Worm (Caenorhabditis elegans) whole organism, L1 larva: ENCODE measurements around the gene R03G8.1.

Source experiments
- C04F5.9 ChIP-seq: sonication (generic microtip); optimal IDR thresholded peaks from 2 replicates; lab custom pipeline; 2016; ENCODE audit warnings: missing genetic modification characterization, missing compliant biosample characterization
- C16A3.4 ChIP-seq: fragments of 150-350 bp; optimal IDR thresholded peaks from 2 replicates; lab custom pipeline; 2014; ENCODE audit warnings: missing biosample characterization, missing genetic modification characterization
- F16B12.6 ChIP-seq: fragments of 150-350 bp; optimal IDR thresholded peaks from 2 replicates; lab custom pipeline; 2014; ENCODE audit warnings: missing biosample characterization, missing genetic modification characterization
- aly-2 ChIP-seq: fragments of 150-350 bp; optimal IDR thresholded peaks from 2 replicates; lab custom pipeline; 2014; ENCODE audit warnings: missing biosample characterization, missing genetic modification characterization
- blmp-1 ChIP-seq: fragments of 150-350 bp; optimal IDR thresholded peaks from 2 replicates; lab custom pipeline; 2014; ENCODE audit warnings: missing biosample characterization, missing genetic modification characterization
- ceh-63 ChIP-seq: fragments of 200-800 bp; sonication (Bioruptor generic); optimal IDR thresholded peaks from 2 replicates; lab custom pipeline; 2018; ENCODE audit warnings: mild to moderate bottlenecking, missing genetic modification characterization, missing compliant biosample characterization
- ceh-82 ChIP-seq, 3 experiments: fragments of 150-350 bp in 1 of 3; sonication (generic microtip) in 2 of 3; optimal IDR thresholded peaks; 2 replicates each; lab custom pipeline; 2014 to 2017; ENCODE audit warnings: missing biosample characterization in 3 of 3, missing genetic modification characterization in 3 of 3
- dpl-1 ChIP-seq, 3 experiments: fragments of 150-350 bp in 2 of 3; sonication (generic microtip) in 1 of 3; optimal IDR thresholded peaks; 2 replicates each; lab custom pipeline; 2014 to 2017; ENCODE audit warnings: missing biosample characterization in 3 of 3, missing genetic modification characterization in 3 of 3, missing genetic modification reagents in 3 of 3
- dsc-1 ChIP-seq: sonication (generic microtip); optimal IDR thresholded peaks from 2 replicates; lab custom pipeline; 2016; ENCODE audit warnings: mild to moderate bottlenecking, missing genetic modification characterization, missing compliant biosample characterization
- egl-13 ChIP-seq: sonication (generic microtip); optimal IDR thresholded peaks from 2 replicates; lab custom pipeline; 2016; ENCODE audit warnings: missing genotype, missing genetic modification reagents, missing genetic modification characterization, missing compliant biosample characterization
- egl-27 ChIP-seq, 2 experiments: fragments of 150-350 bp in 1 of 2; sonication (generic microtip); optimal IDR thresholded peaks; 3 replicates each; lab custom pipeline; 2017 to 2018; ENCODE audit warnings: missing biosample characterization in 2 of 2, missing genetic modification characterization in 2 of 2, missing genetic modification reagents in 2 of 2
- elt-2 ChIP-seq: sonication (generic microtip); optimal IDR thresholded peaks from 2 replicates; lab custom pipeline; 2016; ENCODE audit warnings: missing genetic modification characterization, mild to moderate bottlenecking, inconsistent platforms, missing compliant biosample characterization, missing genetic modification reagents
- fkh-8 ChIP-seq: sonication (generic microtip); optimal IDR thresholded peaks from 2 replicates; lab custom pipeline; 2016; ENCODE audit warnings: mild to moderate bottlenecking, missing genetic modification characterization, missing compliant biosample characterization
- grh-1 ChIP-seq: fragments of 200-800 bp; sonication (Bioruptor generic); IDR thresholded peaks from 2 replicates; pipeline ENCODE4 v1.3.6; 2022; ENCODE audit warnings: missing genetic modification reagents, missing genetic modification characterization, missing compliant biosample characterization
- hlh-4 ChIP-seq: sonication (generic microtip); optimal IDR thresholded peaks from 2 replicates; lab custom pipeline; 2016; ENCODE audit warnings: mild to moderate bottlenecking, missing genetic modification characterization, missing compliant biosample characterization
- irx-1 ChIP-seq: sonication (generic microtip); optimal IDR thresholded peaks from 2 replicates; lab custom pipeline; 2016; ENCODE audit warnings: missing genetic modification characterization, missing compliant biosample characterization
- isw-1 ChIP-seq: fragments of 200-800 bp; sonication (Bioruptor generic); IDR thresholded peaks from 2 replicates; pipeline ENCODE4 v1.3.6; 2022; ENCODE audit warnings: missing genetic modification characterization, missing compliant biosample characterization
- jun-1 ChIP-seq: fragments of 150-350 bp; optimal IDR thresholded peaks from 2 replicates; lab custom pipeline; 2014; ENCODE audit warnings: missing biosample characterization, missing genetic modification reagents, missing genetic modification characterization
- lin-13 ChIP-seq: fragments of 150-350 bp; optimal IDR thresholded peaks from 2 replicates; lab custom pipeline; 2014; ENCODE audit warnings: missing biosample characterization, missing genetic modification reagents, missing genetic modification characterization
- lin-14 ChIP-seq: fragments of 200-800 bp; sonication (Bioruptor generic); optimal IDR thresholded peaks from 2 replicates; lab custom pipeline; 2018; ENCODE audit warnings: mild to moderate bottlenecking, missing genetic modification characterization, moderate library complexity, missing compliant biosample characterization
- lin-35 ChIP-seq, 2 experiments: fragments of 150-350 bp; optimal IDR thresholded peaks; 2 replicates each; lab custom pipeline; 2014; ENCODE audit warnings: missing biosample characterization in 2 of 2, missing genetic modification characterization in 2 of 2, missing genetic modification reagents in 2 of 2
- lir-3 ChIP-seq: sonication (generic microtip); optimal IDR thresholded peaks from 2 replicates; lab custom pipeline; 2016; ENCODE audit warnings: mild to moderate bottlenecking, missing genetic modification characterization, moderate library complexity, missing compliant biosample characterization; ENCODE audit not compliant: poor library complexity
- lsy-2 ChIP-seq, 2 experiments: fragments of 150-350 bp; optimal IDR thresholded peaks; 2 replicates each; lab custom pipeline; 2014; ENCODE audit warnings: missing biosample characterization in 2 of 2, missing genetic modification characterization in 2 of 2
- mab-9 ChIP-seq: fragments of 200-800 bp; sonication (Bioruptor generic); IDR thresholded peaks from 2 replicates; pipeline ENCODE4 v1.3.6; 2022; ENCODE audit warnings: missing genetic modification reagents, missing genetic modification characterization, missing compliant biosample characterization
- mef-2 ChIP-seq: fragments of 150-350 bp; optimal IDR thresholded peaks from 2 replicates; lab custom pipeline; 2014; ENCODE audit warnings: missing biosample characterization, missing genetic modification characterization
- mep-1 ChIP-seq: fragments of 150-350 bp; optimal IDR thresholded peaks from 2 replicates; lab custom pipeline; 2014; ENCODE audit warnings: missing biosample characterization, missing genetic modification characterization
- nhr-11 ChIP-seq: fragments of 150-350 bp; optimal IDR thresholded peaks from 2 replicates; lab custom pipeline; 2014; ENCODE audit warnings: missing biosample characterization, missing genetic modification characterization
- nhr-19 ChIP-seq: fragments of 200-800 bp; sonication (Bioruptor generic); conservative IDR thresholded peaks from 2 replicates; pipeline ENCODE4 v1.3.6; 2022; ENCODE audit warnings: missing genetic modification characterization, missing compliant biosample characterization
- nhr-47 ChIP-seq: sonication (generic microtip); optimal IDR thresholded peaks from 2 replicates; lab custom pipeline; 2016; ENCODE audit warnings: mild to moderate bottlenecking, missing genetic modification characterization, moderate library complexity, missing compliant biosample characterization
- nhr-76 ChIP-seq: sonication (generic microtip); optimal IDR thresholded peaks from 2 replicates; lab custom pipeline; 2017; ENCODE audit warnings: missing biosample characterization, missing genetic modification characterization
- nhr-77 ChIP-seq: fragments of 150-350 bp; optimal IDR thresholded peaks from 2 replicates; lab custom pipeline; 2014; ENCODE audit warnings: missing biosample characterization, missing genetic modification characterization
- nhr-85 ChIP-seq: sonication (generic microtip); peaks from one replicate; lab custom pipeline; 2016; ENCODE audit warnings: missing genetic modification characterization, inconsistent platforms, missing compliant biosample characterization
- pax-3 ChIP-seq: fragments of 200-800 bp; sonication (Bioruptor generic); optimal IDR thresholded peaks from 2 replicates; lab custom pipeline; 2018; ENCODE audit warnings: mild to moderate bottlenecking, missing genetic modification characterization, moderate library complexity, missing compliant biosample characterization
- skn-1 ChIP-seq: fragments of 150-350 bp; optimal IDR thresholded peaks from 2 replicates; lab custom pipeline; 2014; ENCODE audit warnings: missing biosample characterization, missing genetic modification characterization
- snpc-4 ChIP-seq: fragments of 150-350 bp; optimal IDR thresholded peaks from 2 replicates; lab custom pipeline; 2014; ENCODE audit warnings: missing biosample characterization, missing genetic modification characterization
- snu-23 ChIP-seq: sonication (generic microtip); optimal IDR thresholded peaks from 2 replicates; lab custom pipeline; 2016; ENCODE audit warnings: missing genetic modification characterization, missing compliant biosample characterization
- sox-4 ChIP-seq: sonication (generic microtip); optimal IDR thresholded peaks from 2 replicates; lab custom pipeline; 2016; ENCODE audit warnings: missing genetic modification characterization, missing compliant biosample characterization
- sup-37 ChIP-seq: fragments of 200-800 bp; sonication (Bioruptor generic); optimal IDR thresholded peaks from 2 replicates; lab custom pipeline; 2018; ENCODE audit warnings: mild to moderate bottlenecking, missing genetic modification characterization, missing compliant biosample characterization
- swsn-7 ChIP-seq: sonication (generic microtip); optimal IDR thresholded peaks from 2 replicates; lab custom pipeline; 2016; ENCODE audit warnings: missing genetic modification characterization, missing compliant biosample characterization
- tbx-2 ChIP-seq: sonication (generic microtip); optimal IDR thresholded peaks from 2 replicates; lab custom pipeline; 2016; ENCODE audit warnings: missing genetic modification characterization, missing compliant biosample characterization
- tlp-1 ChIP-seq: fragments of 150-350 bp; optimal IDR thresholded peaks from 2 replicates; lab custom pipeline; 2014; ENCODE audit warnings: missing biosample characterization, missing genetic modification characterization
- unc-130 ChIP-seq: fragments of 150-350 bp; optimal IDR thresholded peaks from 2 replicates; lab custom pipeline; 2017; ENCODE audit warnings: missing biosample characterization, missing genetic modification characterization, inconsistent platforms
- unc-86 ChIP-seq: sonication (generic microtip); optimal IDR thresholded peaks from 2 replicates; lab custom pipeline; 2016; ENCODE audit warnings: missing genetic modification characterization, missing compliant biosample characterization
- unc-98 ChIP-seq: fragments of 200-800 bp; sonication (Bioruptor generic); IDR thresholded peaks from 2 replicates; pipeline ENCODE4 v1.3.6; 2022; ENCODE audit warnings: missing genetic modification characterization, missing compliant biosample characterization

The R03G8.1 gene

ce11 chrX:13046324-13046723 lies 38.0 kb upstream of the R03G8.1 start (continued):
- TF ChIP-seq grh-1 (GFP tag; lab: Robert Waterston, UW): peak; percentile 84
- TF ChIP-seq fkh-8: peak; percentile 86
- peak; percentile 68 for TF ChIP-seq lin-13 (GFP tag; lab: Kevin White, UChicago)
- TF ChIP-seq C16A3.4 (tag; lab: Kevin White, UChicago): peak; percentile 84
- peak; percentile 87 for TF ChIP-seq mab-9 (GFP tag; lab: Robert Waterston, UW)
- TF ChIP-seq nhr-19 (GFP tag; lab: Robert Waterston, UW): peak; percentile 96
- peak; percentile 56 for TF ChIP-seq skn-1
- TF ChIP-seq lin-35 (GFP tag; optimal IDR thresholded peaks at IDR 0.05; lab: Kevin White, UChicago): peak; percentile 59 to 81
- TF ChIP-seq lin-14 (GFP tag; lab: Kevin White, UChicago): peak; percentile 88
- TF ChIP-seq dpl-1 (GFP tag; optimal IDR thresholded peaks at IDR 0.05; lab: Kevin White, UChicago): peak in 2 of 3 experiments; percentile 29 to 34
- TF ChIP-seq isw-1 (GFP tag; lab: Robert Waterston, UW): peak; percentile 77
- peak; percentile 81 for TF ChIP-seq elt-2 (tag; lab: Kevin White, UChicago)
- peak; percentile 95 for TF ChIP-seq nhr-47 (tag; lab: Kevin White, UChicago)
- TF ChIP-seq lir-3 (tag; lab: Kevin White, UChicago): peak; percentile 71
- TF ChIP-seq mep-1 (tag; lab: Kevin White, UChicago): peak; percentile 70
- peak; percentile 94 for TF ChIP-seq swsn-7 (tag; lab: Kevin White, UChicago)
- peak; percentile 77 for TF ChIP-seq nhr-77 (tag; lab: Kevin White, UChicago)
- peak; percentile 87 for TF ChIP-seq jun-1 (tag; lab: Kevin White, UChicago)
- peak; percentile 86 for TF ChIP-seq unc-86 (tag; lab: Kevin White, UChicago)
- TF ChIP-seq egl-13 (tag; lab: Kevin White, UChicago): peak; percentile 86
- TF ChIP-seq snpc-4 (tag; lab: Kevin White, UChicago): peak; percentile 56
- TF ChIP-seq lsy-2 (tag; optimal IDR thresholded peaks at IDR 0.05; lab: Kevin White, UChicago): peak; percentile 72 to 73
- TF ChIP-seq hlh-4 (tag; lab: Kevin White, UChicago): peak; percentile 3
- peak; percentile 70 for TF ChIP-seq pax-3 (tag; lab: Kevin White, UChicago)
- peak; percentile 77 for TF ChIP-seq sox-4 (tag; lab: Kevin White, UChicago)
- TF ChIP-seq nhr-11 (tag; lab: Kevin White, UChicago): peak; percentile 62
- TF ChIP-seq ceh-82 (tag; optimal IDR thresholded peaks at IDR 0.05; lab: Kevin White, UChicago): peak; percentile 79 to 90 (median 86)
- peak; percentile 90 for TF ChIP-seq aly-2 (tag; lab: Kevin White, UChicago)
- peak; percentile 43 for TF ChIP-seq mef-2 (tag; lab: Kevin White, UChicago)
- peak; percentile 97 for TF ChIP-seq dsc-1 (tag; lab: Kevin White, UChicago)
- peak; percentile 46 for TF ChIP-seq unc-98 (GFP tag; lab: Robert Waterston, UW)
- TF ChIP-seq C04F5.9 (tag; lab: Kevin White, UChicago): peak; percentile 46
- TF ChIP-seq blmp-1 (tag; lab: Kevin White, UChicago): peak; percentile 42
- TF ChIP-seq snu-23 (GFP tag; lab: Kevin White, UChicago): peak; percentile 96
- peak; percentile 80 for TF ChIP-seq unc-130
- peak in 1 of 2 experiments; percentile 21 for TF ChIP-seq egl-27 (tag; optimal IDR thresholded peaks at IDR 0.05; lab: Kevin White, UChicago)
- TF ChIP-seq nhr-76 (tag; lab: Kevin White, UChicago): peak; percentile 52
- peak; percentile 63 for TF ChIP-seq sup-37
- peak; percentile 90 for TF ChIP-seq tbx-2 (tag; lab: Kevin White, UChicago)

ce11 chrX:13048258-13048657 lies 36.1 kb upstream of the R03G8.1 start, which contains the start of gene C53C7.3:
TSS of gene C53C7.3 (plus strand) at chrX:13048558.
- TF ChIP-seq F16B12.6 (tag; lab: Kevin White, UChicago) (no peak), tlp-1 (tag; lab: Kevin White, UChicago) (no peak), isw-1 (GFP tag; lab: Robert Waterston, UW) (no peak), irx-1 (no peak), tbx-2 (tag; lab: Kevin White, UChicago) (no peak), pax-3 (tag; lab: Kevin White, UChicago) (no peak), ceh-63 (GFP tag; lab: Kevin White, UChicago) (no peak), nhr-19 (GFP tag; lab: Robert Waterston, UW) (no peak), lir-3 (tag; lab: Kevin White, UChicago) (no peak), skn-1 (no peak), snpc-4 (tag; lab: Kevin White, UChicago) (no peak), nhr-85 (tag; lab: Kevin White, UChicago) (no peak)
- TF ChIP-seq, all 84 proteins: peak for 0
